ENCODE assay signal across 2 fruit fly cellular contexts in the genomic region with DNA sequence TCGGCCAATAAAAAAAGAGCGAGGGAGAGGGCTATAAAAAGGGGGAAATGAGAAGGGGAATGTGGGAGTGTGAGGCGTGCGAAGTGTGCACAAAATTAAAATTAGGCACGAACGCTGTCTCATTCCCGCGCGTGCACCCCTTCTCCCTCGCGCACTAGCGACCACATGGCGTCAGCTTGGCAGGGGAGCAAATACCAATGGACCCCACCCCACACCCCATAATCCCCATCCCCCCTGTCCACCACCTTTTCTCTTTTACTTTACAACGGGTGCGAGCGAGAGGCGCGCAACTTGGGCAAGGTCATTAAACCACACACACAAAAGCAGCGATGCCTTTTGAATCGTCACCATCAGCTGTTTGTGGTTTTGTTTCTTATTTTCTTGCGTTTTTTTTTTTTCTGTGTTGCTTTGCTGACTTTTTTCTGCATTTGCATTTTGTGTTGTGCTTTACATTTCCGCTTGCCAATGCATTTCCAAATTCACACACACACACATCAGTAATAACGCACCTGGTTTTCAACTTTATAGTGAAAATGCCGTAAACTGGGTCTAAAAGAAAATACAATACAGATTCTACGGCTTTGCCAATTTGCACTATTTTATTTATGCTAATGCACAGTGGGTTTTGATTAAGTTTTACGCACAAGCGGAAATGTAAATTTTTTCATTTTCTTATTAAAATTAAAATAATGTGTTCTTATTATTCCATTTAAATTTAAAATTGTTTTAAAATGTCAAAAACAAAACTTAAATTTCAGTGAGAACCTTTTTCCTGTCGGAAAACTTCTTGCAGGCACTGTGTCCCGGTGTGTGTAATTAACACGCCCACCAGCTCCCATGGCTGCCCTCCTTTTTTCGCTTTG.
A peak's percentile ranks its signal among the peaks of the same experiment; 100 is the strongest.
TF ChIP-seq lines count a peak whose summit lies in the region.

No protein-coding gene starts in this region.

TF ChIP-seq in whole organism, embryonic, 481 proteins besides CTCF, POLR2A, EP300 and RAD21 (continued from another document and continues in another):
- TF ChIP-seq Fer1 (GFP tag; optimal IDR thresholded peaks at IDR 0.05; lab: Kevin White, UChicago) (peak; percentile 18), ro (GFP tag; IDR thresholded peaks at IDR 0.05; lab: Robert Waterston, UW) (peak; percentile 23; the same call in 1 of the 2 replicates), CG4424 (GFP tag; optimal IDR thresholded peaks at IDR 0.05; lab: Kevin White, UChicago) (peak; percentile 57), Side (GFP tag; optimal IDR thresholded peaks at IDR 0.05; lab: Kevin White, UChicago) (no peak), CG1233 (GFP tag; optimal IDR thresholded peaks at IDR 0.05; lab: Kevin White, UChicago) (peak; percentile 43), Neu2 (GFP tag; optimal IDR thresholded peaks at IDR 0.05; lab: Kevin White, UChicago; ENCODE audit: borderline replicate concordance) (no peak), CG15514 (GFP tag; optimal IDR thresholded peaks at IDR 0.05; lab: Kevin White, UChicago) (peak; percentile 28), BEAF-32 (GFP tag; optimal IDR thresholded peaks at IDR 0.05; lab: Kevin White, UChicago) (no peak), mld (GFP tag; IDR thresholded peaks at IDR 0.05; lab: Robert Waterston, UW; ENCODE audit: partially characterized antibody) (no peak), CG11398 (GFP tag; optimal IDR thresholded peaks at IDR 0.05; lab: Kevin White, UChicago) (no peak), maf-S (GFP tag; optimal IDR thresholded peaks at IDR 0.05; lab: Kevin White, UChicago) (no peak), CG6791 (GFP tag; IDR thresholded peaks at IDR 0.05; lab: Robert Waterston, UW; ENCODE audit: partially characterized antibody) (no peak), pros (GFP tag; optimal IDR thresholded peaks at IDR 0.05; lab: Kevin White, UChicago) (peak; percentile 45), CG30403 (GFP tag; optimal IDR thresholded peaks at IDR 0.05; lab: Kevin White, UChicago) (peak; percentile 40), sug (tag; optimal IDR thresholded peaks at IDR 0.05; lab: Kevin White, UChicago) (peak; percentile 93), Tbp (GFP tag; optimal IDR thresholded peaks at IDR 0.05; lab: Kevin White, UChicago) (no peak), btn (GFP tag; optimal IDR thresholded peaks at IDR 0.05; lab: Kevin White, UChicago) (no peak), B-H1 (GFP tag; IDR thresholded peaks at IDR 0.05; lab: Robert Waterston, UW) (peak; percentile 58; the same call in 2 of the 3 replicates), dati (GFP tag; IDR thresholded peaks at IDR 0.05; lab: Robert Waterston, UW) (peak; percentile 34; the same call in 1 of the 2 replicates), CG14441 (GFP tag; IDR thresholded peaks at IDR 0.05; lab: Robert Waterston, UW) (peak; percentile 77), CG18011 (GFP tag; optimal IDR thresholded peaks at IDR 0.05; lab: Kevin White, UChicago) (no peak), Sin3A (optimal IDR thresholded peaks at IDR 0.05; lab: Kevin White, UChicago) (no peak), CG6683 (GFP tag; optimal IDR thresholded peaks at IDR 0.05; lab: Kevin White, UChicago) (no peak), gt (GFP tag; IDR thresholded peaks at IDR 0.05; lab: Robert Waterston, UW) (no peak), CG17359 (tag; optimal IDR thresholded peaks at IDR 0.05; lab: Kevin White, UChicago) (peak; percentile 47), tll (GFP tag; optimal IDR thresholded peaks at IDR 0.05; lab: Kevin White, UChicago) (no peak), CG8924 (tag; optimal IDR thresholded peaks at IDR 0.05; lab: Kevin White, UChicago) (no peak), dm (GFP tag; optimal IDR thresholded peaks at IDR 0.05; lab: Kevin White, UChicago) (no peak), prd (optimal IDR thresholded peaks at IDR 0.05; lab: Kevin White, UChicago) (no peak), prd (GFP tag; IDR thresholded peaks at IDR 0.05; lab: Robert Waterston, UW) (peak; percentile 76), CG10147 (GFP tag; optimal IDR thresholded peaks at IDR 0.05; lab: Kevin White, UChicago) (peak; percentile 61), Eip74EF (GFP tag; optimal IDR thresholded peaks at IDR 0.05; lab: Kevin White, UChicago) (no peak), Asciz (GFP tag; optimal IDR thresholded peaks at IDR 0.05; lab: Kevin White, UChicago) (no peak), lola (GFP tag; optimal IDR thresholded peaks at IDR 0.05; lab: Kevin White, UChicago) (no peak), CG17612 (GFP tag; IDR thresholded peaks at IDR 0.05; lab: Robert Waterston, UW) (no peak), Dad (GFP tag; optimal IDR thresholded peaks at IDR 0.05; lab: Kevin White, UChicago) (no peak), z (GFP tag; IDR thresholded peaks at IDR 0.05; lab: Robert Waterston, UW) (0 out of 3 replicates have a peak, but pooled peaks have one; percentile 0), cad (GFP tag; optimal IDR thresholded peaks at IDR 0.05; lab: Kevin White, UChicago) (no peak), gsb-n (tag; optimal IDR thresholded peaks at IDR 0.05; lab: Kevin White, UChicago) (no peak), bowl (GFP tag; IDR thresholded peaks at IDR 0.05; lab: Robert Waterston, UW) (no peak), slou (GFP tag; optimal IDR thresholded peaks at IDR 0.05; lab: Kevin White, UChicago) (no peak), CkIIα-i1 (GFP tag; IDR thresholded peaks at IDR 0.05; lab: Robert Waterston, UW) (no peak), CG8388 (GFP tag; optimal IDR thresholded peaks at IDR 0.05; lab: Kevin White, UChicago) (peak; percentile 93), lov (optimal IDR thresholded peaks at IDR 0.05; lab: Kevin White, UChicago) (no peak), lov (GFP tag; IDR thresholded peaks at IDR 0.05; lab: Robert Waterston, UW) (0 out of 3 replicates have a peak, but pooled peaks have one; percentile 49), CG2712 (tag; optimal IDR thresholded peaks at IDR 0.05; lab: Kevin White, UChicago) (peak; percentile 55), CG13894 (tag; optimal IDR thresholded peaks at IDR 0.05; lab: Kevin White, UChicago) (no peak), org-1 (GFP tag; optimal IDR thresholded peaks at IDR 0.05; lab: Kevin White, UChicago) (no peak), CG32767 (GFP tag; IDR thresholded peaks at IDR 0.05; lab: Robert Waterston, UW) (no peak), Mad (GFP tag; optimal IDR thresholded peaks at IDR 0.05; lab: Kevin White, UChicago) (no peak), CG9876 (GFP tag; optimal IDR thresholded peaks at IDR 0.05; lab: Kevin White, UChicago) (no peak), hbn (GFP tag; IDR thresholded peaks at IDR 0.05; lab: Robert Waterston, UW; ENCODE audit: partially characterized antibody) (no peak), kah (GFP tag; optimal IDR thresholded peaks at IDR 0.05; lab: Kevin White, UChicago) (no peak), phol (tag; optimal IDR thresholded peaks at IDR 0.05; lab: Kevin White, UChicago) (peak; percentile 55), ash1 (GFP tag; optimal IDR thresholded peaks at IDR 0.05; lab: Kevin White, UChicago) (no peak), CG2889 (GFP tag; IDR thresholded peaks at IDR 0.05; lab: Robert Waterston, UW) (no peak), CG10321 (GFP tag; IDR thresholded peaks at IDR 0.05; lab: Robert Waterston, UW) (no peak; the same call in 1 of the 2 replicates), CG5245 (GFP tag; optimal IDR thresholded peaks at IDR 0.05; lab: Kevin White, UChicago) (no peak), CG7987 (GFP tag; optimal IDR thresholded peaks at IDR 0.05; lab: Kevin White, UChicago) (no peak), CG3847 (GFP tag; IDR thresholded peaks at IDR 0.05; lab: Robert Waterston, UW) (peak; percentile 19; the same call in 1 of the 2 replicates), CrebB (tag; optimal IDR thresholded peaks at IDR 0.05; lab: Kevin White, UChicago) (no peak)

TF ChIP-seq in whole organism, prepupa, 60 proteins besides CTCF, POLR2A, EP300 and RAD21 (continued from another document):
- TF ChIP-seq Eip93F (GFP tag; optimal IDR thresholded peaks at IDR 0.05; lab: Kevin White, UChicago) (no peak), Ets96B (tag; optimal IDR thresholded peaks at IDR 0.05; lab: Kevin White, UChicago) (peak; percentile 62), acj6 (GFP tag; optimal IDR thresholded peaks at IDR 0.05; lab: Kevin White, UChicago) (peak; percentile 72), Blimp-1 (GFP tag; optimal IDR thresholded peaks at IDR 0.05; lab: Kevin White, UChicago) (no peak), Hr39 (GFP tag; optimal IDR thresholded peaks at IDR 0.05; lab: Kevin White, UChicago) (peak; percentile 66), CG6854 (GFP tag; optimal IDR thresholded peaks at IDR 0.05; lab: Kevin White, UChicago) (no peak), Hr4 (GFP tag; optimal IDR thresholded peaks at IDR 0.05; lab: Kevin White, UChicago) (peak; percentile 65), dsx (GFP tag; optimal IDR thresholded peaks at IDR 0.05; lab: Kevin White, UChicago; ENCODE audit: poor library complexity, severe bottlenecking) (peak; percentile 25), CG3032 (tag; optimal IDR thresholded peaks at IDR 0.05; lab: Kevin White, UChicago) (peak; percentile 50), Smox (GFP tag; optimal IDR thresholded peaks at IDR 0.05; lab: Kevin White, UChicago) (peak; percentile 64), fd85E (GFP tag; optimal IDR thresholded peaks at IDR 0.05; lab: Kevin White, UChicago) (no peak), CG11762 (GFP tag; optimal IDR thresholded peaks at IDR 0.05; lab: Kevin White, UChicago; ENCODE audit: insufficient read depth) (peak; percentile 45), dac (GFP tag; optimal IDR thresholded peaks at IDR 0.05; lab: Kevin White, UChicago) (no peak), CG34406 (GFP tag; optimal IDR thresholded peaks at IDR 0.05; lab: Kevin White, UChicago) (peak; percentile 60), fkh (GFP tag; optimal IDR thresholded peaks at IDR 0.05; lab: Kevin White, UChicago) (peak; percentile 49)
TF ChIP-seq in whole organism, prepupa: peak in this region for 53.
